Worm (Caenorhabditis elegans) whole organism, L1 larva: ENCODE measurements around the gene let-413.

Source experiments
- ceh-63 ChIP-seq: fragments of 200-800 bp; sonication (Bioruptor generic); optimal IDR thresholded peaks from 2 replicates; lab custom pipeline; 2018; ENCODE audit warnings: mild to moderate bottlenecking, missing genetic modification characterization, missing compliant biosample characterization
- ceh-82 ChIP-seq, 3 experiments: fragments of 150-350 bp in 1 of 3; sonication (generic microtip) in 2 of 3; optimal IDR thresholded peaks; 2 replicates each; lab custom pipeline; 2014 to 2017; ENCODE audit warnings: missing biosample characterization in 3 of 3, missing genetic modification characterization in 3 of 3
- pqm-1 ChIP-seq: sonication (generic microtip); optimal IDR thresholded peaks from 3 replicates; lab custom pipeline; 2017; ENCODE audit warnings: missing biosample characterization, missing genetic modification characterization
- sptf-1 ChIP-seq: fragments of 150-350 bp; optimal IDR thresholded peaks from 2 replicates; lab custom pipeline; 2014; ENCODE audit warnings: missing biosample characterization, missing genetic modification characterization

- TF ChIP-seq ceh-63 (GFP tag; lab: Kevin White, UChicago) (no peak), pqm-1 (tag; lab: Kevin White, UChicago) (no peak), ceh-82 (tag; optimal IDR thresholded peaks at IDR 0.05; lab: Kevin White, UChicago) (no peak), sptf-1 (tag; lab: Kevin White, UChicago) (no peak)
Observed at ce11 chrV:7970519-7970918, 7.1 kb downstream of the let-413 start.
